Fruit fly (Drosophila melanogaster) whole organism, embryonic: ENCODE results near the gene Naa20A.

Source experiments
- Abd-B ChIP-seq: fragments of 200-800 bp; sonication (Bioruptor generic); optimal IDR thresholded peaks from 2 replicates; lab custom pipeline; 2018; ENCODE audit warnings: missing biosample characterization, mild to moderate bottlenecking, missing genetic modification characterization, moderate library complexity
- Bdp1 ChIP-seq: fragments of 200-800 bp; sonication (Bioruptor generic); optimal IDR thresholded peaks from 3 replicates; lab custom pipeline; 2016; ENCODE audit warnings: missing biosample characterization, missing genetic modification characterization
- BtbVII ChIP-seq: fragments of 200-800 bp; sonication (Bioruptor generic); optimal IDR thresholded peaks from 3 replicates; lab custom pipeline; 2017; ENCODE audit warnings: missing biosample characterization, mild to moderate bottlenecking, missing genetic modification characterization
- CG11247 ChIP-seq: fragments of 200-800 bp; sonication (Bioruptor generic); IDR thresholded peaks from 2 replicates; pipeline ENCODE4 v1.3.6; 2022; ENCODE audit warnings: missing biosample characterization, missing genetic modification characterization
- CG11696 ChIP-seq: fragments of 200-800 bp; sonication (Bioruptor generic); IDR thresholded peaks from 2 replicates; pipeline ENCODE4 v1.3.6; 2022; ENCODE audit warnings: missing biosample characterization, missing genetic modification characterization
- CG15601 ChIP-seq: fragments of 200-800 bp; sonication (Bioruptor generic); optimal IDR thresholded peaks from 3 replicates; lab custom pipeline; 2019; ENCODE audit warnings: missing biosample characterization, mild to moderate bottlenecking, missing genetic modification characterization, moderate library complexity
- CG16813 ChIP-seq: fragments of 200-800 bp; sonication (Bioruptor generic); IDR thresholded peaks from 3 replicates; pipeline ENCODE4 v1.3.6; 2022; ENCODE audit warnings: missing biosample characterization, missing genetic modification characterization; ENCODE audit not compliant: partially characterized antibody
- CG17385 ChIP-seq: fragments of 200-800 bp; sonication (Bioruptor generic); optimal IDR thresholded peaks from 3 replicates; lab custom pipeline; 2018; ENCODE audit warnings: missing biosample characterization, mild to moderate bottlenecking, missing genetic modification characterization
- CG17829 ChIP-seq: fragments of 200-800 bp; optimal IDR thresholded peaks from 2 replicates; lab custom pipeline; 2019; ENCODE audit warnings: missing biosample characterization, mild to moderate bottlenecking, missing genetic modification characterization, moderate library complexity
- CG18599 ChIP-seq: fragments of 200-800 bp; sonication (Bioruptor generic); optimal IDR thresholded peaks from 3 replicates; lab custom pipeline; 2017; ENCODE audit warnings: missing biosample characterization, missing genetic modification characterization, mild to moderate bottlenecking, moderate library complexity, missing genetic modification reagents
- CG18619 ChIP-seq: fragments of 200-800 bp; sonication (Bioruptor generic); optimal IDR thresholded peaks from 3 replicates; lab custom pipeline; 2017; ENCODE audit warnings: missing biosample characterization, mild to moderate bottlenecking, missing genetic modification characterization
- CG2712 ChIP-seq: fragments of 200-800 bp; optimal IDR thresholded peaks from 3 replicates; lab custom pipeline; 2019; ENCODE audit warnings: missing biosample characterization, mild to moderate bottlenecking, missing genetic modification characterization, moderate library complexity
- CG5180 ChIP-seq: fragments of 200-800 bp; sonication (Bioruptor generic); optimal IDR thresholded peaks from 3 replicates; lab custom pipeline; 2017; ENCODE audit warnings: missing biosample characterization, missing genetic modification characterization, mild to moderate bottlenecking, moderate library complexity, missing genetic modification reagents
- CG5953 ChIP-seq: fragments of 200-800 bp; sonication (Bioruptor generic); IDR thresholded peaks from 2 replicates; pipeline ENCODE4 v1.3.6; 2022; ENCODE audit warnings: missing biosample characterization, missing genetic modification characterization
- CG7556 ChIP-seq: fragments of 200-800 bp; sonication (Bioruptor generic); optimal IDR thresholded peaks from 2 replicates; lab custom pipeline; 2017; ENCODE audit warnings: missing biosample characterization, mild to moderate bottlenecking, missing genetic modification characterization
- CG8388 ChIP-seq: fragments of 200-800 bp; sonication (Bioruptor generic); optimal IDR thresholded peaks from 2 replicates; lab custom pipeline; 2019; ENCODE audit warnings: missing biosample characterization, mild to moderate bottlenecking, missing genetic modification characterization, moderate library complexity
- CG9215 ChIP-seq: fragments of 200-800 bp; sonication (Bioruptor generic); IDR thresholded peaks from 2 replicates; pipeline ENCODE4 v1.3.6; 2022; ENCODE audit warnings: missing biosample characterization, missing genetic modification characterization
- CHES-1-like ChIP-seq: fragments of 200-800 bp; sonication (Bioruptor generic); optimal IDR thresholded peaks from 2 replicates; lab custom pipeline; 2016; ENCODE audit warnings: missing biosample characterization, missing genetic modification characterization
- Chrac-16 ChIP-seq: fragments of 200-800 bp; sonication (Bioruptor generic); optimal IDR thresholded peaks from 3 replicates; lab custom pipeline; 2016; ENCODE audit warnings: missing biosample characterization, missing genetic modification characterization
- Dfd ChIP-seq, 2 experiments: fragments of >200 bp; optimal IDR thresholded peaks; 2 replicates each; lab custom pipeline; 2017; ENCODE audit warnings: missing biosample characterization in 2 of 2, missing genetic modification characterization in 2 of 2
- Dref ChIP-seq: fragments of 200-800 bp; sonication (Bioruptor generic); IDR thresholded peaks from 2 replicates; pipeline ENCODE4 v1.3.6; 2022; ENCODE audit warnings: missing biosample characterization, missing genetic modification characterization
- Elba2 ChIP-seq: fragments of 200-800 bp; sonication (Bioruptor generic); optimal IDR thresholded peaks from 3 replicates; lab custom pipeline; 2016; ENCODE audit warnings: missing biosample characterization, missing genetic modification characterization
- Fer1 ChIP-seq: fragments of 200-800 bp; sonication (Bioruptor generic); optimal IDR thresholded peaks from 2 replicates; lab custom pipeline; 2017; ENCODE audit warnings: missing biosample characterization, mild to moderate bottlenecking, missing genetic modification characterization
- HHEX ChIP-seq: fragments of 200-800 bp; sonication (Bioruptor generic); optimal IDR thresholded peaks from 3 replicates; lab custom pipeline; 2017; ENCODE audit warnings: missing biosample characterization, mild to moderate bottlenecking, missing genetic modification characterization, missing genetic modification reagents
- HmgZ ChIP-seq: fragments of 200-800 bp; sonication (Bioruptor generic); optimal IDR thresholded peaks from 2 replicates; lab custom pipeline; 2018; ENCODE audit warnings: missing biosample characterization, mild to moderate bottlenecking, missing genetic modification characterization
- Hmx ChIP-seq: fragments of 200-800 bp; sonication (Bioruptor generic); optimal IDR thresholded peaks from 2 replicates; lab custom pipeline; 2016; ENCODE audit warnings: missing biosample characterization, missing genetic modification characterization
- Hr78 ChIP-seq, 2 experiments: fragments of 200-800 bp in 1 of 2; fragments of >200 bp in 1 of 2; sonication (Bioruptor generic) in 1 of 2; optimal IDR thresholded peaks; 2 replicates each; lab custom pipeline; 2017 to 2019; ENCODE audit warnings: missing biosample characterization in 2 of 2, missing genetic modification characterization in 2 of 2, mild to moderate bottlenecking in 1 of 2, moderate library complexity in 1 of 2
- NFAT ChIP-seq: fragments of 200-800 bp; sonication (Bioruptor generic); IDR thresholded peaks from 2 replicates; pipeline ENCODE4 v1.3.6; 2022; ENCODE audit warnings: missing biosample characterization, missing genetic modification characterization
- Oli ChIP-seq: fragments of 200-800 bp; sonication (Bioruptor generic); optimal IDR thresholded peaks from 2 replicates; lab custom pipeline; 2018; ENCODE audit warnings: missing biosample characterization, mild to moderate bottlenecking, missing genetic modification characterization, moderate library complexity
- Poxn ChIP-seq: fragments of 200-800 bp; sonication (Bioruptor generic); IDR thresholded peaks from 2 replicates; pipeline ENCODE4 v1.3.6; 2022; ENCODE audit warnings: missing biosample characterization, missing genetic modification characterization
- Spps ChIP-seq: fragments of 200-800 bp; sonication (Bioruptor generic); optimal IDR thresholded peaks from 2 replicates; lab custom pipeline; 2018; ENCODE audit warnings: missing biosample characterization, mild to moderate bottlenecking, missing genetic modification characterization
- Ssrp ChIP-seq: fragments of 200-800 bp; sonication (Bioruptor generic); optimal IDR thresholded peaks from 2 replicates; lab custom pipeline; 2018; ENCODE audit warnings: missing biosample characterization, mild to moderate bottlenecking, missing genetic modification characterization, moderate library complexity
- abd-A ChIP-seq: fragments of 200-800 bp; sonication (Bioruptor generic); optimal IDR thresholded peaks from 3 replicates; lab custom pipeline; 2019; ENCODE audit warnings: missing biosample characterization, mild to moderate bottlenecking, missing genetic modification characterization, moderate library complexity
- ara ChIP-seq: fragments of 200-800 bp; sonication (Bioruptor generic); IDR thresholded peaks from 2 replicates; pipeline ENCODE4 v1.3.6; 2022; ENCODE audit warnings: missing biosample characterization, missing genetic modification characterization
- ato ChIP-seq: fragments of 200-800 bp; sonication (Bioruptor generic); IDR thresholded peaks from 2 replicates; pipeline ENCODE4 v1.3.6; 2022; ENCODE audit warnings: missing biosample characterization, missing genetic modification characterization; ENCODE audit not compliant: partially characterized antibody
- bab2 ChIP-seq: fragments of 200-800 bp; sonication (Bioruptor generic); optimal IDR thresholded peaks from 2 replicates; lab custom pipeline; 2016; ENCODE audit warnings: missing biosample characterization, missing genetic modification characterization
- chn ChIP-seq: fragments of 200-800 bp; sonication (Bioruptor generic); optimal IDR thresholded peaks from 2 replicates; lab custom pipeline; 2016; ENCODE audit warnings: missing biosample characterization, missing genetic modification characterization
- crc ChIP-seq: fragments of 200-800 bp; sonication (Bioruptor generic); optimal IDR thresholded peaks from 2 replicates; lab custom pipeline; 2016; ENCODE audit warnings: missing biosample characterization, missing genetic modification characterization
- cwo ChIP-seq: fragments of 200-800 bp; sonication (Bioruptor generic); optimal IDR thresholded peaks from 3 replicates; lab custom pipeline; 2017; ENCODE audit warnings: missing biosample characterization, missing genetic modification characterization, mild to moderate bottlenecking, moderate library complexity, missing genetic modification reagents
- emc ChIP-seq: fragments of 200-800 bp; sonication (Bioruptor generic); optimal IDR thresholded peaks from 2 replicates; lab custom pipeline; 2016; ENCODE audit warnings: missing biosample characterization, missing genetic modification characterization
- fru ChIP-seq: fragments of >200 bp; optimal IDR thresholded peaks from 2 replicates; lab custom pipeline; 2017
- hbn ChIP-seq: fragments of 200-800 bp; sonication (Bioruptor generic); IDR thresholded peaks from 2 replicates; pipeline ENCODE4 v1.3.6; 2022; ENCODE audit warnings: missing biosample characterization, missing genetic modification characterization; ENCODE audit not compliant: partially characterized antibody
- hth ChIP-seq: fragments of >200 bp; optimal IDR thresholded peaks from 2 replicates; lab custom pipeline; 2017; ENCODE audit warnings: inconsistent platforms
- kni ChIP-seq: fragments of 200-800 bp; sonication (Bioruptor generic); optimal IDR thresholded peaks from 3 replicates; lab custom pipeline; 2017; ENCODE audit warnings: mild to moderate bottlenecking, missing biosample characterization, missing genetic modification reagents, missing genetic modification characterization
- lola ChIP-seq, 3 experiments: fragments of >200 bp in 2 of 3; fragments of 200-800 bp in 1 of 3; sonication (Bioruptor generic) in 1 of 3; optimal IDR thresholded peaks; 2 replicates each; lab custom pipeline; 2017 to 2019; ENCODE audit warnings: missing biosample characterization in 3 of 3, missing genetic modification characterization in 3 of 3, mild to moderate bottlenecking in 1 of 3, moderate library complexity in 1 of 3
- ro ChIP-seq: fragments of 200-800 bp; sonication (Bioruptor generic); IDR thresholded peaks from 2 replicates; pipeline ENCODE4 v1.3.6; 2022; ENCODE audit warnings: missing biosample characterization, missing genetic modification characterization
- schlank ChIP-seq: fragments of 200-800 bp; sonication (Bioruptor generic); optimal IDR thresholded peaks from 2 replicates; lab custom pipeline; 2018; ENCODE audit warnings: missing biosample characterization, mild to moderate bottlenecking, missing genetic modification characterization
- toy ChIP-seq: fragments of 200-800 bp; sonication (Bioruptor generic); IDR thresholded peaks from 2 replicates; pipeline ENCODE4 v1.3.6; 2022; ENCODE audit warnings: missing biosample characterization, missing genetic modification characterization
- z ChIP-seq: fragments of 200-800 bp; sonication (Bioruptor generic); IDR thresholded peaks from 3 replicates; pipeline ENCODE4 v1.3.6; 2022; ENCODE audit warnings: missing biosample characterization, missing genetic modification characterization
- zen ChIP-seq: fragments of 200-800 bp; sonication (Bioruptor generic); optimal IDR thresholded peaks from 3 replicates; lab custom pipeline; 2018; ENCODE audit warnings: missing biosample characterization, mild to moderate bottlenecking, missing genetic modification characterization, moderate library complexity

The Naa20A gene

dm6 chrX:19663196-19663858 lies 40.5 kb upstream of the Naa20A start (continued):
- peak in 1 of 3 experiments; percentile 65 for TF ChIP-seq lola (GFP tag; optimal IDR thresholded peaks at IDR 0.05; lab: Kevin White, UChicago)
- no peak for TF ChIP-seq HmgZ (tag; lab: Kevin White, UChicago)
- TF ChIP-seq Poxn (GFP tag; lab: Robert Waterston, UW), result no peak
- TF ChIP-seq emc (GFP tag; lab: Kevin White, UChicago), result no peak
- TF ChIP-seq Bdp1 (GFP tag; lab: Kevin White, UChicago), result no peak
- no peak for TF ChIP-seq chn (GFP tag; lab: Kevin White, UChicago)
- TF ChIP-seq CG5953, result no peak
- TF ChIP-seq Fer1 (GFP tag; lab: Kevin White, UChicago), result no peak
- TF ChIP-seq hth (lab: Kevin White, UChicago), result no peak
- TF ChIP-seq HHEX (GFP tag; lab: Kevin White, UChicago), result no peak
- TF ChIP-seq CG7556 (GFP tag; lab: Kevin White, UChicago), result peak; percentile 85
- no peak; the same call in 2 of the 3 replicates for TF ChIP-seq CG16813 (GFP tag; lab: Robert Waterston, UW)
- TF ChIP-seq CG15601, result no peak
- peak; percentile 50 for TF ChIP-seq kni (GFP tag; lab: Kevin White, UChicago)
- peak; percentile 71 for TF ChIP-seq CG18619 (GFP tag; lab: Kevin White, UChicago)
- TF ChIP-seq zen (tag; lab: Kevin White, UChicago), result peak; percentile 58
- TF ChIP-seq Spps (tag; lab: Kevin White, UChicago), result peak; percentile 37
- TF ChIP-seq schlank (tag; lab: Kevin White, UChicago), result no peak
- peak; percentile 58 for TF ChIP-seq Ssrp (tag; lab: Kevin White, UChicago)
- no peak for TF ChIP-seq hbn (GFP tag; lab: Robert Waterston, UW)
- TF ChIP-seq CG2712 (tag; lab: Kevin White, UChicago), result peak; percentile 58
- no peak for TF ChIP-seq ro
- TF ChIP-seq abd-A (tag; lab: Kevin White, UChicago), result no peak
- no peak for TF ChIP-seq Elba2 (GFP tag; lab: Kevin White, UChicago)
- peak; percentile 11 for TF ChIP-seq Chrac-16 (GFP tag; lab: Kevin White, UChicago)
- no peak for TF ChIP-seq Hr78 (GFP tag; optimal IDR thresholded peaks at IDR 0.05; lab: Kevin White, UChicago)
- no peak for TF ChIP-seq ara (GFP tag; lab: Robert Waterston, UW)
- TF ChIP-seq fru (lab: Kevin White, UChicago), result no peak
- no peak for TF ChIP-seq NFAT (GFP tag; lab: Robert Waterston, UW)
- no peak for TF ChIP-seq CG11696
- peak; percentile 5 for TF ChIP-seq BtbVII (GFP tag; lab: Kevin White, UChicago)
- 0 out of 2 replicates have a peak, but pooled peaks have one; percentile 6 for TF ChIP-seq CG9215
- TF ChIP-seq CHES-1-like (GFP tag; lab: Kevin White, UChicago), result no peak
- peak; percentile 52 for TF ChIP-seq CG18599 (GFP tag; lab: Kevin White, UChicago)
- TF ChIP-seq Hmx (GFP tag; lab: Kevin White, UChicago), result no peak
- TF ChIP-seq Oli (tag; lab: Kevin White, UChicago), result peak; percentile 65
- TF ChIP-seq cwo (GFP tag; lab: Kevin White, UChicago), result peak; percentile 47
- no peak; the same call in 1 of the 2 replicates for TF ChIP-seq CG11247
- peak; percentile 66 for TF ChIP-seq CG17385 (GFP tag; lab: Kevin White, UChicago)
- no peak for TF ChIP-seq ato
- TF ChIP-seq Dfd (GFP tag; optimal IDR thresholded peaks at IDR 0.05; lab: Kevin White, UChicago), result no peak
- no peak for TF ChIP-seq toy
- no peak for TF ChIP-seq Dref
- TF ChIP-seq CG17829, result peak; percentile 48
- peak; percentile 41 for TF ChIP-seq Abd-B (GFP tag; lab: Kevin White, UChicago)
- TF ChIP-seq bab2 (GFP tag; lab: Kevin White, UChicago), result no peak
- peak; percentile 39 for TF ChIP-seq CG8388 (GFP tag; lab: Kevin White, UChicago)
- no peak for TF ChIP-seq z
- TF ChIP-seq crc (GFP tag; lab: Kevin White, UChicago), result no peak
- TF ChIP-seq CG5180 (GFP tag; lab: Kevin White, UChicago), result peak; percentile 27
